Fruit fly (Drosophila melanogaster): ENCODE data around the gene CG42526.
A peak's percentile ranks its signal among the peaks of the same experiment; 100 is the strongest.

The CG42526 gene

dm6 chr3L:9397156-9397555, 38.0 kb downstream of the CG42526 start:
- TF ChIP-seq Pif1B (GFP tag; optimal IDR thresholded peaks at IDR 0.05) = peak; percentile 12
- peak; percentile 29 for TF ChIP-seq Pif1A (GFP tag; optimal IDR thresholded peaks at IDR 0.05)
- no peak for TF ChIP-seq CG10348 (GFP tag; IDR thresholded peaks at IDR 0.05)
- no peak for TF ChIP-seq Snoo (tag; optimal IDR thresholded peaks at IDR 0.05)
- no peak for TF ChIP-seq CG8301 (tag; optimal IDR thresholded peaks at IDR 0.05)
- no peak for TF ChIP-seq CG12605 (GFP tag; IDR thresholded peaks at IDR 0.05)
- no peak for TF ChIP-seq CG17806 (tag; optimal IDR thresholded peaks at IDR 0.05)
- no peak for TF ChIP-seq CG15710 (tag; optimal IDR thresholded peaks at IDR 0.05)
- peak; percentile 54; the same call in 1 of the 3 replicates for TF ChIP-seq CG4496 (GFP tag; IDR thresholded peaks at IDR 0.05)
- TF ChIP-seq fd96Ca (GFP tag; IDR thresholded peaks at IDR 0.05) = no peak
- TF ChIP-seq Ets98B (GFP tag; IDR thresholded peaks at IDR 0.05) = no peak
- TF ChIP-seq CG14655 (GFP tag; optimal IDR thresholded peaks at IDR 0.05) = peak; percentile 22
- peak; percentile 51; the same call in 1 of the 2 replicates for TF ChIP-seq CG32121 (GFP tag; IDR thresholded peaks at IDR 0.05)
- no peak for TF ChIP-seq CG9948 (tag; optimal IDR thresholded peaks at IDR 0.05)
- peak; percentile 49 for TF ChIP-seq gl (tag; optimal IDR thresholded peaks at IDR 0.05)
- no peak for TF ChIP-seq CG13204 (GFP tag; optimal IDR thresholded peaks at IDR 0.05)
- no peak for TF ChIP-seq EcR (GFP tag; optimal IDR thresholded peaks at IDR 0.05)
- TF ChIP-seq CG8159 (tag; optimal IDR thresholded peaks at IDR 0.05) = no peak
- TF ChIP-seq D1 (tag; optimal IDR thresholded peaks at IDR 0.05) = no peak
- no peak for TF ChIP-seq rn (GFP tag; IDR thresholded peaks at IDR 0.05)

dm6 chr3L:9396704-9397103, 38.5 kb downstream of the CG42526 start:
- TF ChIP-seq gl (tag; optimal IDR thresholded peaks at IDR 0.05) (no peak), CG14655 (GFP tag; optimal IDR thresholded peaks at IDR 0.05) (no peak), Pif1A (GFP tag; optimal IDR thresholded peaks at IDR 0.05) (no peak), CG17806 (tag; optimal IDR thresholded peaks at IDR 0.05) (no peak), CG4496 (GFP tag; IDR thresholded peaks at IDR 0.05) (no peak), CG9948 (tag; optimal IDR thresholded peaks at IDR 0.05) (no peak), CG15710 (tag; optimal IDR thresholded peaks at IDR 0.05) (no peak), fd96Ca (GFP tag; IDR thresholded peaks at IDR 0.05) (no peak), EcR (GFP tag; optimal IDR thresholded peaks at IDR 0.05) (peak; percentile 33), Pif1B (GFP tag; optimal IDR thresholded peaks at IDR 0.05) (no peak), CG13204 (GFP tag; optimal IDR thresholded peaks at IDR 0.05) (no peak), Ets98B (GFP tag; IDR thresholded peaks at IDR 0.05) (no peak), CG12605 (GFP tag; IDR thresholded peaks at IDR 0.05) (peak; percentile 30; the same call in 1 of the 2 replicates)

dm6 chr3L:9396038-9396437, 39.2 kb downstream of the CG42526 start:
- TF ChIP-seq EcR (GFP tag; optimal IDR thresholded peaks at IDR 0.05) (no peak), Ets98B (GFP tag; IDR thresholded peaks at IDR 0.05) (no peak), CG12605 (GFP tag; IDR thresholded peaks at IDR 0.05) (no peak), CG8301 (tag; optimal IDR thresholded peaks at IDR 0.05) (no peak), CG8159 (tag; optimal IDR thresholded peaks at IDR 0.05) (no peak), Snoo (tag; optimal IDR thresholded peaks at IDR 0.05) (no peak), Pif1B (GFP tag; optimal IDR thresholded peaks at IDR 0.05) (no peak), CG17806 (tag; optimal IDR thresholded peaks at IDR 0.05) (no peak), CG10348 (GFP tag; IDR thresholded peaks at IDR 0.05) (no peak), CG32121 (GFP tag; IDR thresholded peaks at IDR 0.05) (no peak), D1 (tag; optimal IDR thresholded peaks at IDR 0.05) (no peak), CG13204 (GFP tag; optimal IDR thresholded peaks at IDR 0.05) (no peak)

dm6 chr3L:9391340-9391980, 43.7 kb downstream of the CG42526 start:
- TF ChIP-seq CG4496 (GFP tag; IDR thresholded peaks at IDR 0.05) (no peak), CG8159 (tag; optimal IDR thresholded peaks at IDR 0.05) (no peak), D1 (tag; optimal IDR thresholded peaks at IDR 0.05) (no peak), EcR (GFP tag; optimal IDR thresholded peaks at IDR 0.05) (peak; percentile 33), Pif1B (GFP tag; optimal IDR thresholded peaks at IDR 0.05) (no peak), CG9948 (tag; optimal IDR thresholded peaks at IDR 0.05) (no peak), CG32121 (GFP tag; IDR thresholded peaks at IDR 0.05) (no peak), CG10348 (GFP tag; IDR thresholded peaks at IDR 0.05) (no peak), rn (GFP tag; IDR thresholded peaks at IDR 0.05) (no peak)

dm6 chr3L:9384445-9385079, 50.6 kb downstream of the CG42526 start:
- TF ChIP-seq Pif1A (GFP tag; optimal IDR thresholded peaks at IDR 0.05) = no peak
- TF ChIP-seq EcR (GFP tag; optimal IDR thresholded peaks at IDR 0.05) = peak; percentile 76
- TF ChIP-seq CG8301 (tag; optimal IDR thresholded peaks at IDR 0.05) = no peak
- no peak for TF ChIP-seq CG12605 (GFP tag; IDR thresholded peaks at IDR 0.05)

Measured in whole organism, pupa.